Fruit fly (Drosophila melanogaster) whole organism, wandering third instar larva: Measurements from ENCODE around the gene CG3106.

ENCODE experiments used
- Abd-B ChIP-seq: fragments of >200 bp; optimal IDR thresholded peaks from 2 replicates; lab custom pipeline; 2017; ENCODE audit warnings: missing biosample characterization, missing genetic modification characterization
- CG32264 ChIP-seq: fragments of 200-800 bp; sonication (Bioruptor generic); optimal IDR thresholded peaks from 2 replicates; lab custom pipeline; 2016; ENCODE audit warnings: missing biosample characterization, missing genetic modification characterization
- CG9705 ChIP-seq: fragments of 200-800 bp; sonication (Bioruptor generic); optimal IDR thresholded peaks from 2 replicates; lab custom pipeline; 2018; ENCODE audit warnings: missing biosample characterization, mild to moderate bottlenecking, missing genetic modification characterization
- CrebA ChIP-seq: fragments of 200-800 bp; sonication (Bioruptor generic); optimal IDR thresholded peaks from 2 replicates; lab custom pipeline; 2016; ENCODE audit warnings: missing biosample characterization, mild to moderate bottlenecking, missing genetic modification characterization, borderline replicate concordance
- Dfd ChIP-seq: fragments of >200 bp; optimal IDR thresholded peaks from 2 replicates; lab custom pipeline; 2017; ENCODE audit warnings: missing biosample characterization, missing genetic modification characterization
- Dif ChIP-seq: fragments of 200-275, 200-300 bp; sonication (Bioruptor generic); optimal IDR thresholded peaks from 2 replicates; lab custom pipeline; 2018; ENCODE audit warnings: missing biosample characterization, missing genetic modification characterization; ENCODE audit not compliant: partially characterized antibody
- GATAd ChIP-seq: sonication (Bioruptor generic); optimal IDR thresholded peaks from 2 replicates; lab custom pipeline; 2016; ENCODE audit warnings: missing biosample characterization, missing genetic modification characterization
- HLH106 ChIP-seq: fragments of 200-800 bp; optimal IDR thresholded peaks from 3 replicates; lab custom pipeline; 2019; ENCODE audit warnings: missing biosample characterization, mild to moderate bottlenecking, missing genetic modification characterization, moderate library complexity
- Hnf4 ChIP-seq: fragments of 200-800 bp; sonication (Bioruptor generic); optimal IDR thresholded peaks from 2 replicates; lab custom pipeline; 2016; ENCODE audit warnings: missing biosample characterization, mild to moderate bottlenecking, missing genetic modification characterization
- Hr78 ChIP-seq: fragments of >200 bp; optimal IDR thresholded peaks from 2 replicates; lab custom pipeline; 2017; ENCODE audit warnings: missing biosample characterization, missing genetic modification characterization
- Hr83 ChIP-seq: fragments of 200-300 bp; sonication (Bioruptor generic); optimal IDR thresholded peaks from 2 replicates; lab custom pipeline; 2016; ENCODE audit warnings: missing biosample characterization, mild to moderate bottlenecking, missing genetic modification characterization, moderate library complexity; ENCODE audit not compliant: poor library complexity, severe bottlenecking
- Jra ChIP-seq: sonication (Bioruptor generic); optimal IDR thresholded peaks from 2 replicates; lab custom pipeline; 2016; ENCODE audit warnings: missing biosample characterization, missing genetic modification characterization
- Mio ChIP-seq: sonication (Bioruptor generic); optimal IDR thresholded peaks from 2 replicates; lab custom pipeline; 2016; ENCODE audit warnings: missing biosample characterization, missing genetic modification characterization
- Myc ChIP-seq: fragments of >200 bp; optimal IDR thresholded peaks from 2 replicates; lab custom pipeline; 2017
- N ChIP-seq: fragments of >200 bp; optimal IDR thresholded peaks from 2 replicates; lab custom pipeline; 2018; ENCODE audit warnings: missing biosample characterization, missing external identifiers, missing genetic modification characterization
- OdsH ChIP-seq: fragments of 200-800 bp; sonication (Bioruptor generic); optimal IDR thresholded peaks from 2 replicates; lab custom pipeline; 2016; ENCODE audit warnings: missing biosample characterization, mild to moderate bottlenecking, missing genetic modification characterization
- Rel ChIP-seq, 2 experiments: fragments of 200-800 bp; sonication (Bioruptor generic) in 1 of 2; optimal IDR thresholded peaks; 2 replicates in 1 of 2; 3 replicates in 1 of 2; lab custom pipeline; 2016 to 2019; ENCODE audit warnings: mild to moderate bottlenecking in 2 of 2, missing biosample characterization in 2 of 2, missing genetic modification characterization in 2 of 2, moderate library complexity in 1 of 2
- Sp1 ChIP-seq: fragments of 200-800 bp; sonication (Bioruptor generic); optimal IDR thresholded peaks from 3 replicates; lab custom pipeline; 2019; ENCODE audit warnings: missing biosample characterization, mild to moderate bottlenecking, missing genetic modification characterization, moderate library complexity
- Vsx2 ChIP-seq: fragments of 200-300, 225-300 bp; sonication (Bioruptor generic); optimal IDR thresholded peaks from 2 replicates; lab custom pipeline; 2018; ENCODE audit warnings: missing biosample characterization, missing genetic modification characterization; ENCODE audit not compliant: partially characterized antibody
- br ChIP-seq: fragments of 200-800 bp; sonication (Bioruptor generic); optimal IDR thresholded peaks from 2 replicates; lab custom pipeline; 2016; ENCODE audit warnings: missing biosample characterization, missing genetic modification characterization
- brk ChIP-seq: fragments of 200-800 bp; sonication (Bioruptor generic); optimal IDR thresholded peaks from 2 replicates; lab custom pipeline; 2016; ENCODE audit warnings: missing biosample characterization, mild to moderate bottlenecking, missing genetic modification characterization
- dl ChIP-seq, 2 experiments: fragments of 175-275, 200-275 bp in 1 of 2; fragments of 200-275 bp in 1 of 2; sonication (Bioruptor generic); optimal IDR thresholded peaks; lab custom pipeline; 2018; ENCODE audit warnings: mild to moderate bottlenecking in 2 of 2, missing biosample characterization in 2 of 2, missing genetic modification characterization in 2 of 2, moderate library complexity in 2 of 2; ENCODE audit not compliant: partially characterized antibody in 2 of 2, insufficient read depth in 1 of 2
- dmrt93B ChIP-seq: fragments of 200-800 bp; sonication (Bioruptor generic); optimal IDR thresholded peaks from 2 replicates; lab custom pipeline; 2018; ENCODE audit warnings: missing biosample characterization, mild to moderate bottlenecking, missing genetic modification characterization
- dsf ChIP-seq: sonication (Bioruptor generic); optimal IDR thresholded peaks from 2 replicates; lab custom pipeline; 2016; ENCODE audit warnings: missing biosample characterization, missing genetic modification characterization, borderline replicate concordance
- ey ChIP-seq: fragments of 200-800 bp; sonication (Bioruptor generic); optimal IDR thresholded peaks from 2 replicates; lab custom pipeline; 2016; ENCODE audit warnings: missing biosample characterization, missing genetic modification characterization
- foxo ChIP-seq, 2 experiments: fragments of 200-800 bp; sonication (Bioruptor generic); optimal IDR thresholded peaks; 2 replicates in 1 of 2; 3 replicates in 1 of 2; lab custom pipeline; 2016 to 2017; ENCODE audit warnings: missing biosample characterization in 2 of 2, missing genetic modification characterization in 2 of 2
- fru ChIP-seq: fragments of 200-800 bp; sonication (Bioruptor generic); optimal IDR thresholded peaks from 3 replicates; lab custom pipeline; 2016; ENCODE audit warnings: missing biosample characterization, mild to moderate bottlenecking, missing genetic modification characterization
- h ChIP-seq: fragments of 200-800 bp; sonication (Bioruptor generic); optimal IDR thresholded peaks from 3 replicates; lab custom pipeline; 2016; ENCODE audit warnings: missing biosample characterization, mild to moderate bottlenecking, missing genetic modification characterization
- jim ChIP-seq: fragments of 175-275, 200-325 bp; sonication (Bioruptor generic); optimal IDR thresholded peaks from 2 replicates; lab custom pipeline; 2016; ENCODE audit warnings: missing biosample characterization, mild to moderate bottlenecking, missing genetic modification characterization
- lola ChIP-seq: fragments of >200 bp; optimal IDR thresholded peaks from 2 replicates; lab custom pipeline; 2017; ENCODE audit warnings: missing biosample characterization, missing genetic modification characterization
- pan ChIP-seq: fragments of >200 bp; optimal IDR thresholded peaks from 2 replicates; lab custom pipeline; 2017
- psq ChIP-seq: fragments of 200-800 bp; sonication (Bioruptor generic); optimal IDR thresholded peaks from 3 replicates; lab custom pipeline; 2017; ENCODE audit warnings: missing biosample characterization, mild to moderate bottlenecking, missing genetic modification characterization, moderate library complexity
- rgr ChIP-seq: fragments of 200-800 bp; sonication (Bioruptor generic); optimal IDR thresholded peaks from 3 replicates; lab custom pipeline; 2016; ENCODE audit warnings: missing biosample characterization, mild to moderate bottlenecking, missing genetic modification characterization
- sage ChIP-seq: fragments of 200-800 bp; sonication (Bioruptor generic); optimal IDR thresholded peaks from 2 replicates; lab custom pipeline; 2016; ENCODE audit warnings: missing biosample characterization, mild to moderate bottlenecking, missing genetic modification characterization
- sv ChIP-seq: fragments of 200-800 bp; sonication (Bioruptor generic); optimal IDR thresholded peaks from 3 replicates; lab custom pipeline; 2016; ENCODE audit warnings: missing biosample characterization, missing genetic modification characterization
- tai ChIP-seq: sonication (Bioruptor generic); optimal IDR thresholded peaks from 2 replicates; lab custom pipeline; 2016; ENCODE audit warnings: missing biosample characterization, missing genetic modification characterization
- usp ChIP-seq: fragments of >200 bp; optimal IDR thresholded peaks from 2 replicates; lab custom pipeline; 2017; ENCODE audit warnings: missing biosample characterization, missing genetic modification characterization
- woc ChIP-seq: sonication (Bioruptor generic); optimal IDR thresholded peaks from 2 replicates; lab custom pipeline; 2016; ENCODE audit warnings: missing biosample characterization, mild to moderate bottlenecking, missing genetic modification characterization

CG3106 gene

DNA sequence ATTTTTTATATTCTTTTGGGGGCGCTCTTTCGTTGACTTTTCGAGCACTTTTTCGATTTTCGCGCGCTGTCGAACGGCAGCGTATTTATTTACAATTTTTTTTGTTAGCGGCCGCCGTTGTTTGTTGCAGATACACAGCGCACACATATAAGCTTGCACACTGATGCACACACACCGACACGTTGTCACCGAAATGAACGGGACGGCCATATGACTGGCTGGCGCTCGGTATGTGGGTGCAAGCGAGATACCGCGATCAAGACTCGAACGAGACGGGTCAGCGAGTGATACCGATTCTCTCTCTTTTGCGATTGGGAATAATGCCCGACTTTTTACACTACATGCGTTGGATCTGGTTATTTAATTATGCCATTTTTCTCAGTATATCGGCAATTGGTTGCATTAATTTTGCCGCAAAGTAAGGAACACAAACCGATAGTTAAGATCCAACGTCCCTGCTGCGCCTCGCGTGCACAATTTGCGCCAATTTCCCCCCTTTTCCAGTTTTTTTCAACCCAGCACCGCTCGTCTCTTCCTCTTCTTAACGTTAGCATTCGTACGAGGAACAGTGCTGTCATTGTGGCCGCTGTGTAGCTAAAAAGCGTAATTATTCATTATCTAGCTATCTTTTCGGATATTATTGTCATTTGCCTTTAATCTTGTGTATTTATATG lies 24.0 kb upstream of the CG3106 start, which contains the start of gene nej:
Gene nej, minus strand, starts transcription at position 521 of the 674 bp plus-strand sequence.
- TF ChIP-seq Rel (GFP tag; optimal IDR thresholded peaks at IDR 0.05; lab: Kevin White, UChicago) (no peak), Rel (tag; optimal IDR thresholded peaks at IDR 0.05; lab: Kevin White, UChicago) (peak; percentile 21), fru (GFP tag; lab: Kevin White, UChicago) (no peak), Hr83 (peak; percentile 49), woc (GFP tag; lab: Kevin White, UChicago) (peak; percentile 51)

- peak; percentile 21 for TF ChIP-seq OdsH (GFP tag; lab: Kevin White, UChicago)
- no peak for TF ChIP-seq dsf
- TF ChIP-seq rgr (GFP tag; lab: Kevin White, UChicago) = peak; percentile 67
- peak; percentile 60 for TF ChIP-seq Jra (GFP tag; lab: Kevin White, UChicago)
- TF ChIP-seq jim (GFP tag; lab: Kevin White, UChicago) = no peak
- TF ChIP-seq fru (GFP tag; lab: Kevin White, UChicago) = peak; percentile 74
- TF ChIP-seq Hnf4 (GFP tag; lab: Kevin White, UChicago) = peak; percentile 30
- peak; percentile 74 for TF ChIP-seq ey
- no peak for TF ChIP-seq Mio
- no peak for TF ChIP-seq tai (GFP tag; lab: Kevin White, UChicago)
- no peak for TF ChIP-seq lola (GFP tag; lab: Kevin White, UChicago)
- TF ChIP-seq Vsx2 (GFP tag; lab: Kevin White, UChicago) = no peak
- TF ChIP-seq Sp1 (GFP tag; lab: Kevin White, UChicago) = peak; percentile 70
- peak; percentile 65 for TF ChIP-seq br
- no peak for TF ChIP-seq Dfd (GFP tag; lab: Kevin White, UChicago)
- peak; percentile 26 for TF ChIP-seq psq (GFP tag; lab: Kevin White, UChicago)
- peak; percentile 62 for TF ChIP-seq CG9705
- peak; percentile 55 for TF ChIP-seq sv (GFP tag; lab: Kevin White, UChicago)
- no peak for TF ChIP-seq Hr83
- TF ChIP-seq dmrt93B (GFP tag; lab: Kevin White, UChicago) = peak; percentile 73
- TF ChIP-seq Abd-B (GFP tag; lab: Kevin White, UChicago) = no peak
- peak; percentile 82 for TF ChIP-seq Myc (lab: Kevin White, UChicago)
- no peak for TF ChIP-seq usp (GFP tag; lab: Kevin White, UChicago)
- TF ChIP-seq pan (lab: Kevin White, UChicago) = no peak
- TF ChIP-seq GATAd = no peak
- TF ChIP-seq Dif (GFP tag; lab: Kevin White, UChicago) = peak; percentile 72
- TF ChIP-seq HLH106 (tag; lab: Kevin White, UChicago) = peak; percentile 78
- TF ChIP-seq h = peak; percentile 63
- TF ChIP-seq dl (GFP tag; optimal IDR thresholded peaks at IDR 0.05; lab: Kevin White, UChicago; ENCODE audit: insufficient read depth in 1 of 2, partially characterized antibody in 2 of 2) = peak; percentile 5 to 78
- no peak for TF ChIP-seq N (GFP tag; lab: Kevin White, UChicago)
- TF ChIP-seq sage (GFP tag; lab: Kevin White, UChicago) = no peak
- TF ChIP-seq Rel (GFP tag; optimal IDR thresholded peaks at IDR 0.05; lab: Kevin White, UChicago) = no peak
- peak; percentile 17 for TF ChIP-seq Rel (tag; optimal IDR thresholded peaks at IDR 0.05; lab: Kevin White, UChicago)
- peak; percentile 97 for TF ChIP-seq woc (GFP tag; lab: Kevin White, UChicago)
- TF ChIP-seq CrebA = no peak
- TF ChIP-seq Hr78 (GFP tag; lab: Kevin White, UChicago) = no peak
- TF ChIP-seq CG32264 (GFP tag; lab: Kevin White, UChicago) = no peak
- TF ChIP-seq brk (GFP tag; lab: Kevin White, UChicago) = peak; percentile 6
- TF ChIP-seq foxo (GFP tag; optimal IDR thresholded peaks at IDR 0.05; lab: Kevin White, UChicago) = peak in 1 of 2 experiments; percentile 70
These were observed 23.1 kb upstream of the CG3106 start for dm6 chrX:9685568-9686413.
